Worm (Caenorhabditis elegans) whole organism, late embryonic: ENCODE measurements around the gene F46C5.2.

Experiments
- C08G9.2 ChIP-seq: sonication (generic microtip); optimal IDR thresholded peaks from 2 replicates; lab custom pipeline; 2016; ENCODE audit warnings: mild to moderate bottlenecking, missing genetic modification characterization, moderate library complexity, missing compliant biosample characterization
- C38D4.7 ChIP-seq: fragments of 200-800 bp; sonication (Bioruptor generic); optimal IDR thresholded peaks from 2 replicates; lab custom pipeline; 2018; ENCODE audit warnings: mild to moderate bottlenecking, missing genetic modification characterization, moderate library complexity, missing compliant biosample characterization
- K02D7.2 ChIP-seq: sonication (generic microtip); optimal IDR thresholded peaks from 2 replicates; lab custom pipeline; 2017; ENCODE audit warnings: mild to moderate bottlenecking, missing genetic modification characterization, missing compliant biosample characterization
- K09A11.1 ChIP-seq: sonication (generic microtip); optimal IDR thresholded peaks from 2 replicates; lab custom pipeline; 2017; ENCODE audit warnings: antibody characterized with exemption, mild to moderate bottlenecking, missing genetic modification characterization, missing compliant biosample characterization; ENCODE audit not compliant: insufficient read depth
- Y22D7AL.16 ChIP-seq: sonication (generic microtip); optimal IDR thresholded peaks from 2 replicates; lab custom pipeline; 2016; ENCODE audit warnings: missing genetic modification characterization, missing compliant biosample characterization
- ama-1 ChIP-seq: fragments of 150-350 bp; optimal IDR thresholded peaks from 2 replicates; lab custom pipeline; 2014
- ceh-14 ChIP-seq: sonication (generic microtip); optimal IDR thresholded peaks from 2 replicates; lab custom pipeline; 2016; ENCODE audit warnings: missing genotype, missing genetic modification characterization, missing compliant biosample characterization
- ceh-19 ChIP-seq: fragments of 200-800 bp; sonication (Bioruptor generic); optimal IDR thresholded peaks from 2 replicates; lab custom pipeline; 2018; ENCODE audit warnings: mild to moderate bottlenecking, missing genetic modification characterization, missing compliant biosample characterization
- ceh-2 ChIP-seq: sonication (generic microtip); optimal IDR thresholded peaks from 2 replicates; lab custom pipeline; 2016; ENCODE audit warnings: missing genotype, missing genetic modification characterization, missing compliant biosample characterization
- ceh-22 ChIP-seq: sonication (generic microtip); optimal IDR thresholded peaks from 2 replicates; lab custom pipeline; 2017; ENCODE audit warnings: missing biosample characterization, missing genetic modification characterization
- ceh-24 ChIP-seq: sonication (generic microtip); optimal IDR thresholded peaks from 2 replicates; lab custom pipeline; 2016; ENCODE audit warnings: mild to moderate bottlenecking, missing genetic modification characterization, missing compliant biosample characterization
- ceh-30 ChIP-seq: fragments of 150-350 bp; optimal IDR thresholded peaks from 2 replicates; lab custom pipeline; 2014; ENCODE audit warnings: missing biosample characterization, missing genetic modification characterization
- ceh-9 ChIP-seq: sonication (generic microtip); optimal IDR thresholded peaks from 2 replicates; lab custom pipeline; 2016; ENCODE audit warnings: mild to moderate bottlenecking, missing genetic modification characterization, inconsistent platforms, missing compliant biosample characterization
- che-1 ChIP-seq: sonication (generic microtip); optimal IDR thresholded peaks from 2 replicates; lab custom pipeline; 2016; ENCODE audit warnings: mild to moderate bottlenecking, missing genetic modification characterization, missing compliant biosample characterization
- dmd-4 ChIP-seq: sonication (generic microtip); optimal IDR thresholded peaks from 2 replicates; lab custom pipeline; 2016; ENCODE audit warnings: borderline replicate concordance, missing genetic modification characterization, missing compliant biosample characterization
- dve-1 ChIP-seq: sonication (generic microtip); optimal IDR thresholded peaks from 2 replicates; lab custom pipeline; 2017; ENCODE audit warnings: antibody characterized with exemption, mild to moderate bottlenecking, missing genetic modification characterization, missing compliant biosample characterization
- elt-2 ChIP-seq: sonication (generic microtip); optimal IDR thresholded peaks from 2 replicates; lab custom pipeline; 2016; ENCODE audit warnings: missing genetic modification reagents, missing genetic modification characterization, missing compliant biosample characterization
- elt-4 ChIP-seq: sonication (generic microtip); optimal IDR thresholded peaks from 2 replicates; lab custom pipeline; 2016; ENCODE audit warnings: missing genetic modification characterization, missing compliant biosample characterization
- ets-4 ChIP-seq: sonication (generic microtip); optimal IDR thresholded peaks from 2 replicates; lab custom pipeline; 2016; ENCODE audit warnings: missing genetic modification characterization, missing compliant biosample characterization
- eyg-1 ChIP-seq: sonication (generic microtip); optimal IDR thresholded peaks from 2 replicates; lab custom pipeline; 2016; ENCODE audit warnings: missing genotype, missing genetic modification characterization, missing compliant biosample characterization
- fax-1 ChIP-seq: sonication (generic microtip); optimal IDR thresholded peaks from 2 replicates; lab custom pipeline; 2016; ENCODE audit warnings: missing genotype, missing genetic modification characterization, missing compliant biosample characterization
- fkh-10 ChIP-seq: fragments of 150-350 bp; optimal IDR thresholded peaks from 2 replicates; lab custom pipeline; 2014; ENCODE audit warnings: missing biosample characterization, missing genetic modification reagents, missing genetic modification characterization
- fkh-6 ChIP-seq: sonication (generic microtip); optimal IDR thresholded peaks from 2 replicates; lab custom pipeline; 2016; ENCODE audit warnings: missing genetic modification characterization, missing compliant biosample characterization
- gmeb-2 ChIP-seq: sonication (generic microtip); optimal IDR thresholded peaks from 2 replicates; lab custom pipeline; 2016; ENCODE audit warnings: missing genetic modification characterization, inconsistent platforms, missing compliant biosample characterization
- hlh-15 ChIP-seq: sonication (generic microtip); optimal IDR thresholded peaks from 2 replicates; lab custom pipeline; 2016; ENCODE audit warnings: missing genetic modification characterization, missing compliant biosample characterization
- hlh-6 ChIP-seq: sonication (generic microtip); optimal IDR thresholded peaks from 2 replicates; lab custom pipeline; 2016; ENCODE audit warnings: missing genotype, missing genetic modification characterization, missing compliant biosample characterization
- lim-6 ChIP-seq: sonication (generic microtip); optimal IDR thresholded peaks from 2 replicates; lab custom pipeline; 2016; ENCODE audit warnings: missing genetic modification characterization, missing compliant biosample characterization
- lin-11 ChIP-seq: fragments of 200-800 bp; sonication (Bioruptor generic); optimal IDR thresholded peaks from 2 replicates; lab custom pipeline; 2018; ENCODE audit warnings: mild to moderate bottlenecking, missing genetic modification characterization, missing compliant biosample characterization
- mec-3 ChIP-seq: sonication (generic microtip); optimal IDR thresholded peaks from 2 replicates; lab custom pipeline; 2016; ENCODE audit warnings: borderline replicate concordance, missing genetic modification characterization, missing compliant biosample characterization
- nhr-11 ChIP-seq: fragments of 150-350 bp; optimal IDR thresholded peaks from 2 replicates; lab custom pipeline; 2014; ENCODE audit warnings: missing biosample characterization, missing genetic modification characterization
- pha-2 ChIP-seq: sonication (generic microtip); optimal IDR thresholded peaks from 2 replicates; lab custom pipeline; 2017; ENCODE audit warnings: mild to moderate bottlenecking, missing genetic modification characterization, missing compliant biosample characterization
- pros-1 ChIP-seq: fragments of 150-350 bp; optimal IDR thresholded peaks from 2 replicates; lab custom pipeline; 2014; ENCODE audit warnings: missing biosample characterization, missing genetic modification reagents, missing genetic modification characterization
- rnt-1 ChIP-seq: sonication (generic microtip); optimal IDR thresholded peaks from 2 replicates; lab custom pipeline; 2016; ENCODE audit warnings: missing genetic modification characterization, missing compliant biosample characterization
- sdc-2 ChIP-seq: sonication (generic microtip); optimal IDR thresholded peaks from 2 replicates; lab custom pipeline; 2016; ENCODE audit warnings: missing genotype, missing genetic modification characterization, missing compliant biosample characterization
- sox-2 ChIP-seq: fragments of 200-800 bp; sonication (Bioruptor generic); IDR thresholded peaks from 2 replicates; pipeline ENCODE4 v1.3.6; 2022; ENCODE audit warnings: missing genetic modification reagents, missing genetic modification characterization, missing compliant biosample characterization
- syd-9 ChIP-seq: sonication (generic microtip); optimal IDR thresholded peaks from 2 replicates; lab custom pipeline; 2016; ENCODE audit warnings: mild to moderate bottlenecking, missing genetic modification characterization, moderate library complexity, missing compliant biosample characterization
- ttx-3 ChIP-seq: sonication (generic microtip); optimal IDR thresholded peaks from 2 replicates; lab custom pipeline; 2016; ENCODE audit warnings: missing genetic modification reagents, missing genetic modification characterization, missing compliant biosample characterization
- unc-3 ChIP-seq, 2 experiments: fragments of 200-800 bp in 1 of 2; sonication (Bioruptor generic) in 1 of 2; sonication (generic microtip) in 1 of 2; conservative IDR thresholded peaks in 1 of 2; optimal IDR thresholded peaks in 1 of 2; 2 replicates each; pipeline versions ENCODE4 v1.3.6 to Lab custom; 2016 to 2022; ENCODE audit warnings: missing compliant biosample characterization in 2 of 2, missing genetic modification characterization in 2 of 2, missing genetic modification reagents in 1 of 2
- unc-42 ChIP-seq: sonication (generic microtip); optimal IDR thresholded peaks from 2 replicates; lab custom pipeline; 2016; ENCODE audit warnings: missing genotype, missing genetic modification characterization, missing compliant biosample characterization
- unc-55 ChIP-seq: sonication (generic microtip); optimal IDR thresholded peaks from 2 replicates; lab custom pipeline; 2017; ENCODE audit warnings: missing biosample characterization, missing genetic modification reagents, missing genetic modification characterization
- unc-86 ChIP-seq: sonication (generic microtip); optimal IDR thresholded peaks from 2 replicates; lab custom pipeline; 2016; ENCODE audit warnings: missing genetic modification characterization, missing compliant biosample characterization
- zip-5 ChIP-seq: sonication (generic microtip); optimal IDR thresholded peaks from 2 replicates; lab custom pipeline; 2016; ENCODE audit warnings: missing genetic modification characterization, missing compliant biosample characterization

Gene F46C5.2

DNA sequence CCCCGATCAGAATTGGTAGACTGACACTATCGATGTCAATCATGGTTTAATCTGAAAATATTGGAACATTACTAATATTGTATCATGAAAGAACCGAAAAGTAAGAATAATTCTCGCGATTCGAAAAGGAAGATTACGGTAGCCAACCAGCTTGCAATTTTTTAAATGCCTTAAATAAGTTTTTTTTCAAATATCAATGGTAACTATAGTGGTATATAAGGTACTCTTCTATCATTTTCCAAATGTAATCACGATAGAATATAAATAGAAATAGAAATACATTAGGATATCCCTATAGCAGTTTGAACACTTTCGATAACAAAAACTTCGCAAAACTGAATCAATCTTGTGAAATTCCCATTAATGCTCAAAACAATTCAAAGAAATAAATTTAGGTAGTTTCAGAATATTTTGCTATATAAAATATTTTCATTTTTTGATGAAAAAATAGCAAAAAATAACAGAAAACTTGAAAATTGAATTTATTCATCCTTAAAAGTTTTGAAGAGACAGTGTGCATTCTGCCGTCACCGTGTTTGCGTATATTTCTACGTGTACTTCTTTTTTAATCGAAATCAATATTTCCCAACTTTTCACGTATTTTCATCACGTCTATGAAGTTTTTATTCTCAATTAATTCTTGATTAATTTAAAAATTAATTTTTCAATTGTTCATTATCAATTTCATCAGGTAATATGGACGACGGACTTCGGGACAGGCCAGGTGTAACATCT is 18.2 kb downstream of the F46C5.2 start, which contains the start of the genes F46C5.9 and rer-1:
Gene F46C5.9, minus strand, starts transcription at position 51 of the 735 bp plus-strand sequence.
Gene rer-1, plus strand, starts transcription at position 692 of the 735 bp plus-strand sequence.
- TF ChIP-seq ceh-14 (tag; lab: Kevin White, UChicago), result peak; percentile 37
- peak; percentile 17 for TF ChIP-seq unc-42 (tag; lab: Kevin White, UChicago)
- no peak for TF ChIP-seq C08G9.2 (tag; lab: Kevin White, UChicago)

- TF ChIP-seq zip-5 (tag; lab: Kevin White, UChicago), result no peak
These were observed 20.6 kb downstream of the F46C5.2 start, which contains the start of gene F07H5.10 for ce11 chrII:8808482-8808881. F07H5.10 (minus strand) TSS chrII:8808582.

DNA sequence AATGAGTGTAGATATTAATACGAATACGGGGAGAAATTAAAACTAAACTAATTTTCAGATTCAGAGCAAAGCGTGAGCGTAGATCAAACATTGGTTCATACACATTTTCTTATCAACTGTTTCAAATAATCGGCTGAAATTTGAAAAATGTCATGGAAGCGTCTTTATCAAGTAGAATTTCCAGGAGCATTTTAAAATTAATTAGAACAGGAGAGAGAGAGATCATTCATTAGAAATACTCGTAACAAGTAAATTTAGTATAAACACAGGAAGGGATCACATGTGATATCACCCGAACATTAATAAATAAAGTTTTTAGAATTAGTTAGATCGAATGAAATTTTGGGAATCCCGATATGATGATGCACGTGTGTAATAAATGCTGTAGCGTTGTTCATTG is 22.2 kb downstream of the F46C5.2 start, which contains the start of gene pho-13:
Gene pho-13, minus strand, starts transcription at position 101 of the 400 bp plus-strand sequence.
- TF ChIP-seq ets-4, result no peak
- no peak for TF ChIP-seq lin-11 (tag; lab: Kevin White, UChicago)
- TF ChIP-seq hlh-6, result no peak
- TF ChIP-seq zip-5 (tag; lab: Kevin White, UChicago), result no peak
- no peak for TF ChIP-seq ceh-2 (tag; lab: Kevin White, UChicago)
- no peak for TF ChIP-seq ceh-19 (GFP tag; lab: Kevin White, UChicago)
- TF ChIP-seq rnt-1 (tag; lab: Kevin White, UChicago), result no peak
- TF ChIP-seq mec-3 (tag; lab: Kevin White, UChicago), result no peak
- TF ChIP-seq hlh-15 (tag; lab: Kevin White, UChicago), result no peak
- no peak for TF ChIP-seq ceh-24 (tag; lab: Kevin White, UChicago)
- no peak for TF ChIP-seq elt-4
- no peak for TF ChIP-seq elt-2 (tag; lab: Kevin White, UChicago)

DNA sequence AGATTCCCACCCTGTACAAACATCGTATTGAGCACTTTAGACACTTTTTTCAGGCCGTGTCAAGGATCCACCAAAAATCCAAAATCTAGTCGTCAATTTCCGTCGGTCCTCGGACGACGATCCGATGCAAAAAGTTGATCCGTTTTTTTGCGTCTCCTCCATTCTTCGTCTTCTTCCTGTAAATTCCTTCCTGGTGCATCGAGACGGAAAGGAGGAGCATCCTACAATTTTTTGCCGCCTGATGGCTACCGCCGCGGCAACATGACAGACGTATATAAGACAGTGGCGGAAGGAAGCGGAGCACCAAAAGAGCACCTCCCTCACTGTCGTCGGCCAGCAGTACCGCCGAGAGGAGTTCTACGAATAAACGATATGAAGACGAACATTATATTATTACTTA is 28.3 kb downstream of the F46C5.2 start, which contains the start of gene appg-2:
Gene appg-2, plus strand, starts transcription at position 301 of the 400 bp plus-strand sequence.
- TF ChIP-seq ttx-3 (tag; lab: Kevin White, UChicago) (no peak), ceh-30 (no peak), sdc-2 (tag; lab: Kevin White, UChicago) (no peak), ceh-9 (tag; lab: Kevin White, UChicago) (no peak), syd-9 (tag; lab: Kevin White, UChicago) (no peak), pha-2 (tag; lab: Kevin White, UChicago) (no peak), K09A11.1 (tag; lab: Kevin White, UChicago) (no peak), C38D4.7 (GFP tag; lab: Kevin White, UChicago) (no peak), eyg-1 (tag; lab: Kevin White, UChicago) (no peak), unc-55 (GFP tag; lab: Kevin White, UChicago) (no peak), ceh-22 (tag; lab: Kevin White, UChicago) (no peak), dmd-4 (tag; lab: Kevin White, UChicago) (no peak), nhr-11 (no peak), Y22D7AL.16 (tag; lab: Kevin White, UChicago) (no peak), ceh-2 (tag; lab: Kevin White, UChicago) (no peak), gmeb-2 (tag; lab: Kevin White, UChicago) (no peak), dve-1 (tag; lab: Kevin White, UChicago) (no peak), fkh-10 (GFP tag; lab: Kevin White, UChicago) (no peak)
- TF ChIP-seq, all 69 proteins: peak for 0

DNA sequence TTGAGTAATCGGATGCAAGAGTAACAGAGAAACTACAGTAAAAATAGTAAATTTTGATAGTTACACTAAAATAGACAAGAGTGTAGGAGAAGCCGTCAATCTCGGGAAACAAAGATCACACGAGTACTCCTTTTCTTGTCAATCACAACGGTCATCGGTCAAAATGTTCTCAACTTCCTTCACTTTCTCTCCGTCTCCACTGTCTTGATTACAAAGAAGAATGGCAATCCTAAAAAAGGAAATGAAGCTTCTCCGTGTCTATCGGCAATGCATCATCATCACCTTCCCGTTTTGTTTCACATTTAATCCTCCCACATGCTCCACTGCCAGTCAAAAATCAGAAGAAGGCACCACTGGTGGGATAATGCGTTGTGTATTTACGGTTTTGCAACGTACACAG is 29.4 kb downstream of the F46C5.2 start:
- TF ChIP-seq ceh-9 (tag; lab: Kevin White, UChicago) (no peak), sox-2 (GFP tag; lab: Robert Waterston, UW) (no peak), dmd-4 (tag; lab: Kevin White, UChicago) (no peak), unc-42 (tag; lab: Kevin White, UChicago) (no peak), unc-55 (GFP tag; lab: Kevin White, UChicago) (no peak), ama-1 (no peak), fax-1 (tag; lab: Kevin White, UChicago) (no peak), pros-1 (no peak), unc-3 (GFP tag; conservative IDR thresholded peaks at IDR 0.05; lab: Robert Waterston, UW) (no peak), unc-3 (tag; optimal IDR thresholded peaks at IDR 0.05; lab: Kevin White, UChicago) (no peak), gmeb-2 (tag; lab: Kevin White, UChicago) (no peak), lim-6 (tag; lab: Kevin White, UChicago) (no peak), ceh-22 (tag; lab: Kevin White, UChicago) (no peak), K02D7.2 (no peak), ttx-3 (tag; lab: Kevin White, UChicago) (no peak), che-1 (tag; lab: Kevin White, UChicago) (no peak), fkh-6 (no peak), unc-86 (no peak)
